Fruit fly (Drosophila melanogaster): ENCODE data around the gene inaF-C.
A peak's percentile ranks its signal among the peaks of the same experiment; 100 is the strongest.
"Not testable (repeated sequence)": the region's sequence is repeated elsewhere in the genome, so short reads cannot be mapped to it uniquely, and the experiment has no call there.

The inaF-C gene

DNA sequence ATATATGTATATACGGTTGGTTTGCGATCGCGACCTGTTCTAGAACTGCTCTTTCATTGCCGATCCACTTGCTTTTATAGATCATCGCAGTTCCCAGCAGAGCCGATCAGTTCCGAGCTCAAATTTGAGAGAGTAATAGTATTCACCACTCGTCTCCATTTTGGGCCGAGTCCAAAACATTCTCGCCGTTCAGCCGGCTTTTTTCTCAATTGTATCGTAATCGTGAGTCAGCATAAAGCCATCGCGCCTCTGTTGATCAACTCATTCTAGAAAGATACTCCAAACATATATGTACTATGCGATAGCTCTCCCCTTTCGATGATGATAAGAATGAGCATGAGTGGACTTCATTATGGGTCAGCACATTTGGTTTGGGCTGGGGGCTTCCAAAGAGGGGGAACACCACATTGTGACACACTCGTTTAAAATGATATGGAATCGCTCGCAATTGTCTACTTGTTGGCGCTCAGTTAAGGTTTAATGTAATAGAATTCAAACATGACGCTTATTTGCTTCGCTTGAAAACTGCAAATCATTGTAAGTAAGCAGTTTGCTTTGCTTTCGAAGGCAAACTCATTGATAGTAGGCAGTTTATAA lies 33.1 kb upstream of the inaF-C start, which contains the start of gene CG9360 (continued):
- TF ChIP-seq z (GFP tag; IDR thresholded peaks at IDR 0.05) (peak; percentile 80; the same call in 2 of the 3 replicates), amos (GFP tag; IDR thresholded peaks at IDR 0.05; ENCODE audit: partially characterized antibody) (no peak), sens (GFP tag) (peak; percentile 37), CG9932 (GFP tag; IDR thresholded peaks at IDR 0.05) (no peak)

DNA sequence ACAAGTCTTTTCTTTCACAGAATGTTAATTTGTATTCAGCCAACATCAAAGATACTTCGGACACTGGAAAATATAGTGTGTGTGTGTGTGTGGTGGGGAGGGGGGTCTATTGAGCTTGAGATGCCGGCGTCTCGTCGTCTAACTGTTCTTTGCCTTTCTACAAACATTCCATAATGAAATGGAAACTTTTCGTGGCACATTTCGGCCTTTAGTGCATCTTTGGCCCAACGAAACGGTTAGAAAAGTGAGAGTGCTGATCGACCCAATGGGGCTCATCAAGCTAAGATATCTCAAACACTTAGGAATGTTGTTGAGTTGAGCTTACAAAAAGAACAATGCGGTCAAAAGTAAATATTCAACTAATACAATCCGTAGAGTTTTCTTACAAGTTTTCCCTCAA lies 25.3 kb upstream of the inaF-C start:
- no peak for TF ChIP-seq Myb (GFP tag; optimal IDR thresholded peaks at IDR 0.05)
- peak; percentile 98 for TF ChIP-seq Blimp-1 (GFP tag; optimal IDR thresholded peaks at IDR 0.05)
- peak; percentile 14 for TF ChIP-seq sd (tag; optimal IDR thresholded peaks at IDR 0.05)

DNA sequence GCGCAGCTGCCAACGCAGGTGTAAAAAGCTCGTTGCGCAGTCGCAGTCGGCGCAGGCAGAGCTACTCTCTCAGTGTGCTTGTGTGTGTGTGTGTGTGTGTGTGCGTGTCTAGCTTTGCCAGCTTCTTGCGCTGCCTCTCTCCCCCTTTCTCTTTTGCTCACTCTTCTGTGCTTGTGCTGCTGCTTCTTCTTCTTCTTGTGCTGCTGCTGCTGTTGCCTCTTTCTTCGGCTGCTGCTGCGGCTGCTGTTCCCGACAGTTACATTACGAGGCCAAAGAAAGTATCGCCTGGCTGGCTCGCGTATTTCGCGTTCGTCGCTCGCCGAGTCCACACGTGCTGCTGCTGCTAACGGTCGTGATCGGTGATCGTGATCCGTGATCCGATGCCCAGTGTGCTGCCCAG lies 22.4 kb upstream of the inaF-C start, which contains the start of gene m:
Gene m (plus strand): TSS at position 301 of the 400 bp plus-strand sequence.
- TF ChIP-seq CG6854, lbe, bigmax (GFP tag; optimal IDR thresholded peaks at IDR 0.05): not testable (repeated sequence)

DNA sequence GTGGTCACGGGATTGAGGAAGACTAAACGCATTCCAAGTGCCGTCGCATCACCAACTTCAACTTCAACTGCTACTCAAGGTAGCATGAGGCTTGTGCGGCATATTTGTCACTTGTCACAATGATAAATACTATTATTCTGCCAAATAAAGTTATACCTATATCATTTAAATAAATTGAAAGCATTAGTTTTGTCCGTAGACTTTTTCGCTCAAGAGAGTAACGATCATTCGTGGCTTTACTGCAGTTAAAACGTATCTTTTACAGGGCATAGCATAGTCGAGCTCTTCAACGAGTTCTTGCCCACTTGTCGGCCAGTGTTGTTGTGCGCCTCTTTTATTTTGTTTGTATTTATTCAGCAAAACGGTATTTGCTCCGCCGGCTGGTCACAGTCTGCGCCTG lies 4.9 kb upstream of the inaF-C start:
- TF ChIP-seq CG14710 (tag; optimal IDR thresholded peaks at IDR 0.05) (peak; percentile 7), CoRest (tag; optimal IDR thresholded peaks at IDR 0.05) (no peak), CG11085 (GFP tag; IDR thresholded peaks at IDR 0.05) (no peak), chn (GFP tag; optimal IDR thresholded peaks at IDR 0.05) (no peak), sens-2 (GFP tag; IDR thresholded peaks at IDR 0.05) (no peak), CG10959 (GFP tag; IDR thresholded peaks at IDR 0.05) (no peak), row (GFP tag; IDR thresholded peaks at IDR 0.05) (peak; percentile 51; the same call in 1 of the 3 replicates), sisA (GFP tag; IDR thresholded peaks at IDR 0.05) (0 out of 2 replicates have a peak, but pooled peaks have one; percentile 22), CG4617 (GFP tag; optimal IDR thresholded peaks at IDR 0.05; ENCODE audit: borderline replicate concordance) (no peak), CG1603 (tag; optimal IDR thresholded peaks at IDR 0.05) (peak; percentile 41), CG6654 (GFP tag; optimal IDR thresholded peaks at IDR 0.05) (no peak), Sox102F (GFP tag; optimal IDR thresholded peaks at IDR 0.05) (peak; percentile 18), Oli (tag; optimal IDR thresholded peaks at IDR 0.05) (peak; percentile 2), CG8089 (GFP tag; optimal IDR thresholded peaks at IDR 0.05) (no peak), bsh (GFP tag; optimal IDR thresholded peaks at IDR 0.05) (peak in 1 of 2 experiments; percentile 37), prd (optimal IDR thresholded peaks at IDR 0.05) (no peak), prd (GFP tag; IDR thresholded peaks at IDR 0.05) (0 out of 3 replicates have a peak, but pooled peaks have one; percentile 31), danr (GFP tag; IDR thresholded peaks at IDR 0.05) (no peak), CG5953 (GFP tag; IDR thresholded peaks at IDR 0.05) (no peak), Ets65A (GFP tag) (peak; percentile 50), CG2199 (GFP tag; IDR thresholded peaks at IDR 0.05) (no peak), Blimp-1 (GFP tag; optimal IDR thresholded peaks at IDR 0.05) (peak; percentile 26), CG32532 (GFP tag; IDR thresholded peaks at IDR 0.05) (no peak), Ets97D (GFP tag; optimal IDR thresholded peaks at IDR 0.05) (no peak), HmgZ (tag; optimal IDR thresholded peaks at IDR 0.05) (no peak), CG7357 (GFP tag; IDR thresholded peaks at IDR 0.05) (no peak), CG9727 (GFP tag; optimal IDR thresholded peaks at IDR 0.05) (peak; percentile 7), CG6175 (GFP tag; IDR thresholded peaks at IDR 0.05) (no peak), Ravus (GFP tag; IDR thresholded peaks at IDR 0.05) (no peak), bcd (GFP tag; optimal IDR thresholded peaks at IDR 0.05) (no peak), Xrp1 (GFP tag; IDR thresholded peaks at IDR 0.05) (peak; percentile 33; the same call in 1 of the 2 replicates), CG11696 (GFP tag; IDR thresholded peaks at IDR 0.05) (no peak), CG18619 (GFP tag; optimal IDR thresholded peaks at IDR 0.05) (no peak), CG13296 (GFP tag; optimal IDR thresholded peaks at IDR 0.05) (no peak), CG7963 (GFP tag; IDR thresholded peaks at IDR 0.05; ENCODE audit: partially characterized antibody) (no peak), CG4424 (GFP tag; optimal IDR thresholded peaks at IDR 0.05) (peak; percentile 19), dysf (GFP tag; IDR thresholded peaks at IDR 0.05) (no peak)
